Fruit fly (Drosophila melanogaster) whole organism, embryonic: Measurements from ENCODE around the gene Scox.

Experiments
- CG18476 ChIP-seq: fragments of 200-800 bp; sonication (Bioruptor generic); optimal IDR thresholded peaks from 2 replicates; lab custom pipeline; 2016; ENCODE audit warnings: missing biosample characterization, mild to moderate bottlenecking, missing genetic modification characterization
- CG3995 ChIP-seq: fragments of 200-800 bp; sonication (Bioruptor generic); optimal IDR thresholded peaks from 3 replicates; lab custom pipeline; 2016; ENCODE audit warnings: missing biosample characterization, missing genetic modification characterization
- CG6654 ChIP-seq: fragments of 200-800 bp; sonication (Bioruptor generic); optimal IDR thresholded peaks from 2 replicates; lab custom pipeline; 2017; ENCODE audit warnings: missing biosample characterization, mild to moderate bottlenecking, missing genetic modification characterization
- Dll ChIP-seq: fragments of 200-800 bp; sonication (Bioruptor generic); IDR thresholded peaks from 4 replicates; pipeline ENCODE4 v1.3.6; 2022; ENCODE audit warnings: missing biosample characterization, missing genetic modification characterization; ENCODE audit not compliant: partially characterized antibody
- aop ChIP-seq: fragments of 200-800 bp; sonication (Bioruptor generic); IDR thresholded peaks from 2 replicates; pipeline ENCODE4 v1.3.6; 2022; ENCODE audit warnings: missing biosample characterization, missing genetic modification characterization
- fd64A ChIP-seq: fragments of 200-800 bp; sonication (Bioruptor generic); optimal IDR thresholded peaks from 3 replicates; lab custom pipeline; 2018; ENCODE audit warnings: missing biosample characterization, mild to moderate bottlenecking, missing genetic modification characterization
- kay ChIP-seq: fragments of 200-800 bp; sonication (Bioruptor generic); optimal IDR thresholded peaks from 2 replicates; lab custom pipeline; 2016; ENCODE audit warnings: missing biosample characterization, missing genetic modification characterization
- pho ChIP-seq: fragments of 200-800 bp; sonication (Bioruptor generic); optimal IDR thresholded peaks from 2 replicates; lab custom pipeline; 2016; ENCODE audit warnings: missing biosample characterization, missing genetic modification characterization
- pum ChIP-seq: fragments of 200-800 bp; sonication (Bioruptor generic); optimal IDR thresholded peaks from 2 replicates; lab custom pipeline; 2016; ENCODE audit warnings: missing biosample characterization, missing genetic modification characterization

DNA sequence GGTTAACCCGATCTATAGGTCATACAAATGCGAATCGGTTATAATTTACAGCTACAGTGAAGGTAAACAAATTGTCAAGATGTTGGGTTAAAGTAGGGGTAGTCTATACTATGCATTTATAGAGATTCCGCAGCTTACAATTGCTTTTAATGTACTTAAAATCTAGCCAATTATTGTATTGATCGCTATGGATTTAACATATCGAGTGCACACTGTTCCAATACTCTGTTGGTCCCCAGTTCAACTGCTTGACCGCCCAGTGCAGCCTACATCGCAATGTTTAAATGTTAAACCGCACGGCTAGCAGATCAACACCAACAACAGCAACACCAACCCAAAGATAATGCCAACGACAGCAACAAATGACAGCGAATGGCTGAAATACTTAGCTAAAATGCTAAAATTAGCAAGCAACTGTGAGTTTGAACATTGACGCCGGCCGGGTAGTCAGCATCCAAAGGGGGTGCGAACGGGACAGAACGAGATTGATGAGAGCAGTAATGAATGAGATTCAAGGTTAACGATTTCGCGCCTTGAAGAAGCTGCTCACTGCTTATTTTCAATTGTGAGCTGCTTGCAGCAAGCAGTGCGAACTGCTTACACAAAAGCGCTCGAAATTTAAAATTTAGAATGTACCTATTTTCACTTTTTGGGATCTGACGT lies 32.3 kb upstream of the Scox start:
- TF ChIP-seq CG3995 (no peak), aop (GFP tag; lab: Robert Waterston, UW) (0 out of 2 replicates have a peak, but pooled peaks have one; percentile 43), CG6654 (GFP tag; lab: Kevin White, UChicago) (peak; percentile 86), fd64A (GFP tag; lab: Kevin White, UChicago) (no peak), Dll (GFP tag; lab: Robert Waterston, UW) (no peak), pho (GFP tag; lab: Kevin White, UChicago) (no peak), CG18476 (GFP tag; lab: Kevin White, UChicago) (no peak), kay (GFP tag; lab: Kevin White, UChicago) (no peak), pum (no peak)
